Worm (Caenorhabditis elegans): ENCODE data around the gene mrpl-50.

DNA sequence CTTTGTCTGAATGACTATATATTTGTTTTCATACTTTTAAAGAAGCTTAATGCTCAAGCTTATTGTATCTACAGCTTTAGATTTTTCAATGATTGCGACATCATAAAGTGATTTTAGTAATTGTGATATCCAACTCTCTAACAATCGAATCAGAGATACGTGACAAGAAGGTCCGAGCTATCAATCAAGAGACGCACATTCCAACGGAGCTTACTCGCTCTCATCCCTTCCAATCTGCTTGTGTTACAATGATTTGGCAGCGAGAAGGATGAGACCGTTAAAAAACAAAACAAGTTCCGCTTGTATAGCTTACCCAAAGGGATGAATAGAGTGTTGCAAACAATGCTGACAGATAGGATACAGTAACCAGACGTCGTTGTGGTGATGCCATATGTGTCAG is 31.8 kb downstream of the mrpl-50 start:
- TF ChIP-seq lsy-2 (tag; optimal IDR thresholded peaks at IDR 0.05) (no peak), nhr-237 (tag; optimal IDR thresholded peaks at IDR 0.05) (no peak), nhr-11 (tag; optimal IDR thresholded peaks at IDR 0.05) (peak; percentile 8), mxl-3 (GFP tag; optimal IDR thresholded peaks at IDR 0.05) (no peak), nhr-28 (tag; optimal IDR thresholded peaks at IDR 0.05) (no peak), F37D6.2 (tag; optimal IDR thresholded peaks at IDR 0.05) (no peak), snpc-4 (tag; optimal IDR thresholded peaks at IDR 0.05) (no peak), hmg-1.1 (GFP tag; IDR thresholded peaks at IDR 0.05) (no peak), ceh-20 (GFP tag; IDR thresholded peaks at IDR 0.05) (no peak), zag-1 (tag; optimal IDR thresholded peaks at IDR 0.05) (no peak), egl-27 (tag; optimal IDR thresholded peaks at IDR 0.05) (no peak), lin-13 (GFP tag; optimal IDR thresholded peaks at IDR 0.05) (no peak), lim-7 (GFP tag; IDR thresholded peaks at IDR 0.05) (no peak)

Measured in whole organism, L4 larva.